Worm (Caenorhabditis elegans) whole organism, L4 larva: Measurements from ENCODE around the gene F47D2.11.

Experiments used
- aha-1 ChIP-seq: fragments of 150-350 bp; peaks from one replicate; lab custom pipeline; 2014; ENCODE audit warnings: missing biosample characterization, missing genetic modification characterization
- aly-2 ChIP-seq: sonication (generic microtip); optimal IDR thresholded peaks from 2 replicates; lab custom pipeline; 2018; ENCODE audit warnings: missing biosample characterization, missing genetic modification characterization
- ceh-62 ChIP-seq: sonication (generic microtip); optimal IDR thresholded peaks from 2 replicates; lab custom pipeline; 2017; ENCODE audit warnings: missing biosample characterization, missing genetic modification characterization
- ceh-82 ChIP-seq: sonication (generic microtip); optimal IDR thresholded peaks from 2 replicates; lab custom pipeline; 2017; ENCODE audit warnings: missing biosample characterization, missing genetic modification characterization
- daf-12 ChIP-seq: fragments of 150-350 bp; optimal IDR thresholded peaks from 2 replicates; lab custom pipeline; 2014; ENCODE audit warnings: missing biosample characterization, missing genetic modification reagents, missing genetic modification characterization
- daf-19 ChIP-seq: fragments of 200-800 bp; sonication (Bioruptor generic); conservative IDR thresholded peaks from 2 replicates; pipeline ENCODE4 v1.3.6; 2022; ENCODE audit warnings: missing genetic modification characterization, missing compliant biosample characterization
- egl-27 ChIP-seq: sonication (generic microtip); optimal IDR thresholded peaks from 3 replicates; lab custom pipeline; 2017; ENCODE audit warnings: missing biosample characterization, missing genetic modification reagents, missing genetic modification characterization
- fkh-10 ChIP-seq: fragments of 150-350 bp; optimal IDR thresholded peaks from 2 replicates; lab custom pipeline; 2014; ENCODE audit warnings: missing biosample characterization, missing genetic modification reagents, missing genetic modification characterization
- madf-9 ChIP-seq: fragments of 200-800 bp; sonication (Bioruptor generic); conservative IDR thresholded peaks from 2 replicates; pipeline ENCODE4 v1.3.6; 2022; ENCODE audit warnings: missing genetic modification reagents, missing genetic modification characterization, missing compliant biosample characterization
- nhr-10 ChIP-seq: fragments of 150-350 bp; optimal IDR thresholded peaks from 2 replicates; lab custom pipeline; 2014; ENCODE audit warnings: missing biosample characterization, missing genetic modification characterization
- nhr-41 ChIP-seq: fragments of 200-800 bp; sonication (Bioruptor generic); IDR thresholded peaks from 2 replicates; pipeline ENCODE4 v1.3.6; 2022; ENCODE audit warnings: missing genetic modification reagents, missing genetic modification characterization, missing compliant biosample characterization
- nhr-76 ChIP-seq: fragments of 150-350 bp; optimal IDR thresholded peaks from 2 replicates; lab custom pipeline; 2014; ENCODE audit warnings: missing biosample characterization, missing genetic modification characterization
- ztf-11 ChIP-seq: fragments of 150-350 bp; optimal IDR thresholded peaks from 2 replicates; lab custom pipeline; 2014; ENCODE audit warnings: missing biosample characterization, missing genetic modification characterization

DNA sequence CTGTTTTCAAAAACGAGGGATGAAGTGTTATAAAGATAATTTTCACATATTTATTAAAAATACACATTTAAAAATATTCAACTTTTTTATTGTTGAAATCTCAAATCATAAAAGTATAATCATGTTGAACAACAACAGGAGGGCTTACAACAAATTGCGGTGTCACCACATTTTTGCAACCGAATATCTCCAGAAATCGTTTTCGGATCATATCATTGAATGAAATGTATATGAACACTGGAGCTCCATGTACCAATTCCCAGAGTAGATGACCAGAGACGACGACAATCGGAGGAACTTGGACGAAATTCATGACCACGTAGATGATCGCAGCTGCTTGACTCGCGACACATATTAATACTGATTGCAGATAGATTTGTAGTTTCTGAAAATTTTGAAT, 34.4 kb downstream of the F47D2.11 start:
- no peak for TF ChIP-seq ceh-82 (tag; lab: Kevin White, UChicago)
- no peak for TF ChIP-seq egl-27 (tag; lab: Kevin White, UChicago)
- no peak for TF ChIP-seq daf-19 (GFP tag; lab: Robert Waterston, UW)
- no peak for TF ChIP-seq ztf-11
- TF ChIP-seq aha-1: no peak
- no peak for TF ChIP-seq nhr-76 (tag; lab: Kevin White, UChicago)
- no peak for TF ChIP-seq nhr-10 (tag; lab: Kevin White, UChicago)
- TF ChIP-seq daf-12 (tag; lab: Kevin White, UChicago): no peak
- TF ChIP-seq ceh-62 (tag; lab: Kevin White, UChicago): no peak
- TF ChIP-seq nhr-41 (GFP tag; lab: Robert Waterston, UW): no peak
- TF ChIP-seq aly-2 (tag; lab: Kevin White, UChicago): no peak
- TF ChIP-seq fkh-10: no peak
- TF ChIP-seq madf-9 (GFP tag; lab: Robert Waterston, UW): no peak
